Worm (Caenorhabditis elegans) whole organism, L4 larva: ENCODE data around the gene nuo-4.

ENCODE experiments used
- aly-2 ChIP-seq: sonication (generic microtip); optimal IDR thresholded peaks from 2 replicates; lab custom pipeline; 2018; ENCODE audit warnings: missing biosample characterization, missing genetic modification characterization
- dmd-6 ChIP-seq: fragments of 200-800 bp; sonication (Bioruptor generic); IDR thresholded peaks from 2 replicates; pipeline ENCODE4 v1.3.6; 2022; ENCODE audit warnings: missing genetic modification reagents, missing genetic modification characterization, missing compliant biosample characterization
- lir-3 ChIP-seq: sonication (generic microtip); optimal IDR thresholded peaks from 2 replicates; lab custom pipeline; 2016; ENCODE audit warnings: mild to moderate bottlenecking, missing genetic modification characterization, missing compliant biosample characterization
- mdl-1 ChIP-seq, 2 experiments: fragments of 150-350 bp in 1 of 2; sonication (generic microtip) in 1 of 2; optimal IDR thresholded peaks; 2 replicates each; lab custom pipeline; 2014 to 2017; ENCODE audit warnings: missing biosample characterization in 2 of 2, missing genetic modification characterization in 2 of 2
- nhr-10 ChIP-seq: fragments of 150-350 bp; optimal IDR thresholded peaks from 2 replicates; lab custom pipeline; 2014; ENCODE audit warnings: missing biosample characterization, missing genetic modification characterization
- nhr-28 ChIP-seq: fragments of 150-350 bp; optimal IDR thresholded peaks from 2 replicates; lab custom pipeline; 2014; ENCODE audit warnings: missing biosample characterization, missing genetic modification characterization
- nhr-76 ChIP-seq: fragments of 150-350 bp; optimal IDR thresholded peaks from 2 replicates; lab custom pipeline; 2014; ENCODE audit warnings: missing biosample characterization, missing genetic modification characterization
- skn-1 ChIP-seq: fragments of 150-350 bp; optimal IDR thresholded peaks from 2 replicates; lab custom pipeline; 2014; ENCODE audit warnings: missing biosample characterization, missing genetic modification characterization
- snpc-4 ChIP-seq: fragments of 150-350 bp; optimal IDR thresholded peaks from 2 replicates; lab custom pipeline; 2014; ENCODE audit warnings: missing biosample characterization, missing genetic modification characterization
- unc-130 ChIP-seq: sonication (generic microtip); optimal IDR thresholded peaks from 2 replicates; lab custom pipeline; 2016; ENCODE audit warnings: missing genetic modification reagents, missing genetic modification characterization, missing compliant biosample characterization

DNA sequence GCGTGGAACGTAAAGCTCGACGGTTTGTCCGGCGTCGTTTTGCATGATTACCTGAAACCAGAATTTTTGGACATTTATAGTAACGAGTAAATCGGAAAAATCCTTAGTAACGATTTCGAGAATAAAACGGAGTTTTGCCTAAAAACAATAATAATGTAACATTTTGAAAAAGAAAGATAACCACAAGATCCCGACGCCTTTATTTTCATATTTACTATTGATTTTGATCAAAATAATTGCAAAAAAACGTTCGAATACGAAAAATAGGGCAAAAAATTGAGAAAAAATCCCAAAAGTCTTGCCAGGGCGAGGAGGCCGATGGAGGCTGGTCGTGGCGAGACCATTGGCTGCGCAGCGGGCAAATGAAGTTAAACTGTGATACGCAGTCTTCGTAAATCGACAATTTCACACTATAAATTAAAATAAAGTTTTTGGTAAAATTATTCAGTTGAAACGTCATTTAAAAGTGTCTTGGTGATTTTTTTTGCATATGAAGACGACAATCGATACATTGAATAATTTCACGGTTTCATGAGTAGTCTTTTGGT is 31.0 kb upstream of the nuo-4 start, which contains the start of gene rps-21:
- peak; percentile 4 to 28 for TF ChIP-seq mdl-1 (tag; optimal IDR thresholded peaks at IDR 0.05; lab: Kevin White, UChicago)
- no peak for TF ChIP-seq skn-1 (tag; lab: Kevin White, UChicago)
- peak; percentile 72 for TF ChIP-seq nhr-28 (tag; lab: Kevin White, UChicago)
- no peak for TF ChIP-seq aly-2 (tag; lab: Kevin White, UChicago)
- peak; percentile 38 for TF ChIP-seq unc-130 (GFP tag; lab: Kevin White, UChicago)
- TF ChIP-seq nhr-76 (tag; lab: Kevin White, UChicago) = no peak
- TF ChIP-seq lir-3 (tag; lab: Kevin White, UChicago) = no peak
- TF ChIP-seq dmd-6 (GFP tag; lab: Robert Waterston, UW) = peak; percentile 53; the same call in 1 of the 2 replicates
- TF ChIP-seq nhr-10 (tag; lab: Kevin White, UChicago) = no peak
- TF ChIP-seq snpc-4 (tag; lab: Kevin White, UChicago) = no peak
